Worm (Caenorhabditis elegans) whole organism, late embryonic: ENCODE results near the gene mek-1.

Experiments used
- C08G9.2 ChIP-seq: sonication (generic microtip); optimal IDR thresholded peaks from 2 replicates; lab custom pipeline; 2016; ENCODE audit warnings: mild to moderate bottlenecking, missing genetic modification characterization, moderate library complexity, missing compliant biosample characterization
- C38D4.7 ChIP-seq: fragments of 200-800 bp; sonication (Bioruptor generic); optimal IDR thresholded peaks from 2 replicates; lab custom pipeline; 2018; ENCODE audit warnings: mild to moderate bottlenecking, missing genetic modification characterization, moderate library complexity, missing compliant biosample characterization
- F13H6.1 ChIP-seq: sonication (generic microtip); optimal IDR thresholded peaks from 2 replicates; lab custom pipeline; 2016; ENCODE audit warnings: missing genetic modification characterization, missing compliant biosample characterization
- K09A11.1 ChIP-seq: sonication (generic microtip); optimal IDR thresholded peaks from 2 replicates; lab custom pipeline; 2017; ENCODE audit warnings: antibody characterized with exemption, mild to moderate bottlenecking, missing genetic modification characterization, missing compliant biosample characterization; ENCODE audit not compliant: insufficient read depth
- ceh-18 ChIP-seq: sonication (generic microtip); optimal IDR thresholded peaks from 2 replicates; lab custom pipeline; 2016; ENCODE audit warnings: missing genetic modification characterization, missing compliant biosample characterization
- ceh-22 ChIP-seq: sonication (generic microtip); optimal IDR thresholded peaks from 2 replicates; lab custom pipeline; 2017; ENCODE audit warnings: missing biosample characterization, missing genetic modification characterization
- ceh-24 ChIP-seq: sonication (generic microtip); optimal IDR thresholded peaks from 2 replicates; lab custom pipeline; 2016; ENCODE audit warnings: mild to moderate bottlenecking, missing genetic modification characterization, missing compliant biosample characterization
- ceh-30 ChIP-seq: fragments of 150-350 bp; optimal IDR thresholded peaks from 2 replicates; lab custom pipeline; 2014; ENCODE audit warnings: missing biosample characterization, missing genetic modification characterization
- ceh-34 ChIP-seq: sonication (generic microtip); optimal IDR thresholded peaks from 2 replicates; lab custom pipeline; 2016; ENCODE audit warnings: mild to moderate bottlenecking, missing genetic modification characterization, missing compliant biosample characterization
- ceh-45 ChIP-seq: fragments of 200-800 bp; sonication (Bioruptor generic); IDR thresholded peaks from 2 replicates; pipeline ENCODE4 v1.3.6; 2022; ENCODE audit warnings: missing genetic modification reagents, missing genetic modification characterization, missing compliant biosample characterization
- elt-2 ChIP-seq: sonication (generic microtip); optimal IDR thresholded peaks from 2 replicates; lab custom pipeline; 2016; ENCODE audit warnings: missing genetic modification reagents, missing genetic modification characterization, missing compliant biosample characterization
- elt-4 ChIP-seq: sonication (generic microtip); optimal IDR thresholded peaks from 2 replicates; lab custom pipeline; 2016; ENCODE audit warnings: missing genetic modification characterization, missing compliant biosample characterization
- fax-1 ChIP-seq: sonication (generic microtip); optimal IDR thresholded peaks from 2 replicates; lab custom pipeline; 2016; ENCODE audit warnings: missing genotype, missing genetic modification characterization, missing compliant biosample characterization
- gmeb-2 ChIP-seq: sonication (generic microtip); optimal IDR thresholded peaks from 2 replicates; lab custom pipeline; 2016; ENCODE audit warnings: missing genetic modification characterization, inconsistent platforms, missing compliant biosample characterization
- hlh-13 ChIP-seq: fragments of 200-800 bp; sonication (Bioruptor generic); optimal IDR thresholded peaks from 2 replicates; lab custom pipeline; 2018; ENCODE audit warnings: mild to moderate bottlenecking, missing genetic modification characterization, missing compliant biosample characterization
- hlh-6 ChIP-seq: sonication (generic microtip); optimal IDR thresholded peaks from 2 replicates; lab custom pipeline; 2016; ENCODE audit warnings: missing genotype, missing genetic modification characterization, missing compliant biosample characterization
- mec-3 ChIP-seq: sonication (generic microtip); optimal IDR thresholded peaks from 2 replicates; lab custom pipeline; 2016; ENCODE audit warnings: borderline replicate concordance, missing genetic modification characterization, missing compliant biosample characterization
- nfya-1 ChIP-seq: sonication (generic microtip); optimal IDR thresholded peaks from 2 replicates; lab custom pipeline; 2017; ENCODE audit warnings: missing genetic modification characterization, mild to moderate bottlenecking, missing compliant biosample characterization, antibody characterized with exemption, moderate library complexity
- nhr-232 ChIP-seq: sonication (generic microtip); optimal IDR thresholded peaks from 2 replicates; lab custom pipeline; 2016; ENCODE audit warnings: missing genetic modification characterization, missing compliant biosample characterization
- npax-4 ChIP-seq: sonication (generic microtip); optimal IDR thresholded peaks from 2 replicates; lab custom pipeline; 2016; ENCODE audit warnings: missing genetic modification characterization, missing compliant biosample characterization
- pqm-1 ChIP-seq: sonication (generic microtip); optimal IDR thresholded peaks from 2 replicates; lab custom pipeline; 2016; ENCODE audit warnings: missing genetic modification characterization, missing compliant biosample characterization
- pros-1 ChIP-seq: fragments of 150-350 bp; optimal IDR thresholded peaks from 2 replicates; lab custom pipeline; 2014; ENCODE audit warnings: missing biosample characterization, missing genetic modification reagents, missing genetic modification characterization
- rnt-1 ChIP-seq: sonication (generic microtip); optimal IDR thresholded peaks from 2 replicates; lab custom pipeline; 2016; ENCODE audit warnings: missing genetic modification characterization, missing compliant biosample characterization
- sox-2 ChIP-seq: fragments of 200-800 bp; sonication (Bioruptor generic); IDR thresholded peaks from 2 replicates; pipeline ENCODE4 v1.3.6; 2022; ENCODE audit warnings: missing genetic modification reagents, missing genetic modification characterization, missing compliant biosample characterization
- sox-4 ChIP-seq: sonication (generic microtip); optimal IDR thresholded peaks from 2 replicates; lab custom pipeline; 2017; ENCODE audit warnings: mild to moderate bottlenecking, missing genetic modification characterization, inconsistent platforms, missing compliant biosample characterization
- tbx-2 ChIP-seq: sonication (generic microtip); optimal IDR thresholded peaks from 2 replicates; lab custom pipeline; 2016; ENCODE audit warnings: missing genetic modification characterization, missing compliant biosample characterization
- ttx-3 ChIP-seq: sonication (generic microtip); optimal IDR thresholded peaks from 2 replicates; lab custom pipeline; 2016; ENCODE audit warnings: missing genetic modification reagents, missing genetic modification characterization, missing compliant biosample characterization
- unc-42 ChIP-seq: sonication (generic microtip); optimal IDR thresholded peaks from 2 replicates; lab custom pipeline; 2016; ENCODE audit warnings: missing genotype, missing genetic modification characterization, missing compliant biosample characterization
- unc-55 ChIP-seq: sonication (generic microtip); optimal IDR thresholded peaks from 2 replicates; lab custom pipeline; 2017; ENCODE audit warnings: missing biosample characterization, missing genetic modification reagents, missing genetic modification characterization

Gene mek-1

ce11 chrX:7522595-7522994, 43.5 kb downstream of the mek-1 start:
- TF ChIP-seq elt-4 (tag; lab: Kevin White, UChicago) = no peak
- TF ChIP-seq pros-1 (tag; lab: Kevin White, UChicago) = no peak
- no peak for TF ChIP-seq nhr-232
- peak; percentile 9 for TF ChIP-seq unc-55
- no peak for TF ChIP-seq hlh-13 (GFP tag; lab: Kevin White, UChicago)
- TF ChIP-seq hlh-6 (tag; lab: Kevin White, UChicago) = no peak
- no peak for TF ChIP-seq ttx-3 (tag; lab: Kevin White, UChicago)
- peak; percentile 4 for TF ChIP-seq tbx-2

DNA sequence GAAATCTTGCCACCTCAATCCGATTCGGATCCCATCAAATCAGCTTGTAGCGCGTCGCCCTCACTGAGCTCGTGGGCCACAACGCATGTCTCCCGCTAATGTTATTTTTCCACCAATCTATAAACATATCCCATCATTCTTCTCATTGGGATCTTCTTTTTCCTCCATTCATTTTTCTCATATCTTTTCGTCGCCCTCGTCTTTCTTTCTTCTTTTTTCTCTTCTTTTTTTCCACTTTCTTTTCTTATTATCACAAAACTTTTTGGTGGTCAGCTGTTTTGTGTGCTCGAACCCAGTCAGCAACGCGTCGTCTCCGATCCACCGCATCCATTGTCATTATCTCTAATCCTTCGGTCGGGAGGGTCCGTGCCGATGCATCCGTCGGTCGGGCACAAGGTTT, 44.8 kb downstream of the mek-1 start:
- TF ChIP-seq ceh-34 (tag; lab: Kevin White, UChicago) (peak; percentile 34), gmeb-2 (tag; lab: Kevin White, UChicago) (no peak), ceh-30 (tag; lab: Kevin White, UChicago) (no peak), K09A11.1 (tag; lab: Kevin White, UChicago) (no peak), nfya-1 (tag; lab: Kevin White, UChicago) (peak; percentile 8), ceh-18 (tag; lab: Kevin White, UChicago) (peak; percentile 80), ceh-24 (tag; lab: Kevin White, UChicago) (no peak), mec-3 (tag; lab: Kevin White, UChicago) (no peak), tbx-2 (peak; percentile 4), unc-55 (peak; percentile 22), ceh-22 (tag; lab: Kevin White, UChicago) (no peak), sox-2 (no peak), C38D4.7 (GFP tag; lab: Kevin White, UChicago) (no peak), rnt-1 (tag; lab: Kevin White, UChicago) (peak; percentile 68), pqm-1 (tag; lab: Kevin White, UChicago) (no peak), elt-4 (tag; lab: Kevin White, UChicago) (no peak)

- TF ChIP-seq sox-4 (tag; lab: Kevin White, UChicago) = no peak
- TF ChIP-seq fax-1 (tag; lab: Kevin White, UChicago) = no peak
- TF ChIP-seq elt-4 (tag; lab: Kevin White, UChicago) = no peak
- no peak for TF ChIP-seq npax-4 (tag; lab: Kevin White, UChicago)
- no peak for TF ChIP-seq elt-2 (tag; lab: Kevin White, UChicago)
- no peak for TF ChIP-seq F13H6.1 (tag; lab: Kevin White, UChicago)
- no peak for TF ChIP-seq C08G9.2 (tag; lab: Kevin White, UChicago)
- TF ChIP-seq ceh-45 (GFP tag; lab: Robert Waterston, UW) = no peak
- TF ChIP-seq unc-55 = no peak
- TF ChIP-seq unc-42 (tag; lab: Kevin White, UChicago) = no peak
- TF ChIP-seq rnt-1 (tag; lab: Kevin White, UChicago) = no peak
- TF ChIP-seq tbx-2 = no peak
Observed at ce11 chrX:7525271-7525670, 46.2 kb downstream of the mek-1 start, which contains the start of gene F46C8.3. F46C8.3 (plus strand) TSS chrX:7525571.
